Worm (Caenorhabditis elegans): ENCODE measurements around the gene smcr-8.
A peak's percentile ranks its signal among the peaks of the same experiment; 100 is the strongest.

DNA sequence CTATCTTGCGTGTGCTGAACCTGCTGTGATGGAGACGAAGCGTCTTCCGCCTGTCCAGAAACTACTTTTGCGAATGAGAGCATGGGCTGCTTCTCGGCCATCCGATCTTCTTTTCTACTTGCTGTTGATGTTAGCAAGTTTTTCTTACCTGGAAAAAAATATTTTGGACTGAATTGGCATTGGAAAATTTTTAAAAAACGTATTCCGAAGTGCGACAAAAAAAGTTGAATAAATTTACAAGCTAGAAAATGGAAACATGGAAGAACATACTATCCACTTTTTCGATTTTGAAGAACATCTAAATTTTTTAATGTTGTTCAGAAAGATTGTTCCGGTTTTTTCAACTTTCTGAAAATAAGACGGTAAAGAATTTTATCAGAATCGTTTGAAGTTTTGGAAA, 18.4 kb downstream of the smcr-8 start, which contains the start of gene larp-1:
- TF ChIP-seq madf-10 (tag; optimal IDR thresholded peaks at IDR 0.05): no peak
- TF ChIP-seq unc-62 (GFP tag; optimal IDR thresholded peaks at IDR 0.05): no peak
- TF ChIP-seq mcd-1 (GFP tag; IDR thresholded peaks at IDR 0.05): no peak
- no peak for TF ChIP-seq lsl-1 (GFP tag; optimal IDR thresholded peaks at IDR 0.05)
- TF ChIP-seq repo-1 (tag; optimal IDR thresholded peaks at IDR 0.05): no peak
- TF ChIP-seq him-1 (tag; optimal IDR thresholded peaks at IDR 0.05): no peak
- TF ChIP-seq ets-4 (GFP tag; optimal IDR thresholded peaks at IDR 0.05): no peak
- TF ChIP-seq sptf-2 (GFP tag; optimal IDR thresholded peaks at IDR 0.05): no peak
- no peak for TF ChIP-seq zim-3 (tag; optimal IDR thresholded peaks at IDR 0.05)
- 0 out of 2 replicates have a peak, but pooled peaks have one; percentile 16 for TF ChIP-seq madf-3 (GFP tag; IDR thresholded peaks at IDR 0.05)
- no peak for TF ChIP-seq C06A6.2 (GFP tag; conservative IDR thresholded peaks at IDR 0.05)
- TF ChIP-seq lin-54 (GFP tag; optimal IDR thresholded peaks at IDR 0.05): no peak

Data from whole organism, young adult.